Fruit fly (Drosophila melanogaster) whole organism, embryonic: ENCODE data around the gene ArfGAP3.

Experiments used
- B-H1 ChIP-seq: fragments of 200-800 bp; sonication (Bioruptor generic); IDR thresholded peaks from 3 replicates; pipeline ENCODE4 v1.3.6; 2022; ENCODE audit warnings: missing biosample characterization, missing genetic modification characterization
- Bdp1 ChIP-seq: fragments of 200-800 bp; sonication (Bioruptor generic); optimal IDR thresholded peaks from 3 replicates; lab custom pipeline; 2016; ENCODE audit warnings: missing biosample characterization, missing genetic modification characterization
- CG10267 ChIP-seq: fragments of 200-800 bp; sonication (Bioruptor generic); optimal IDR thresholded peaks from 2 replicates; lab custom pipeline; 2018; ENCODE audit warnings: missing biosample characterization, mild to moderate bottlenecking, missing genetic modification characterization, moderate library complexity
- CG10462 ChIP-seq: fragments of 200-800 bp; sonication (Bioruptor generic); optimal IDR thresholded peaks from 2 replicates; lab custom pipeline; 2016; ENCODE audit warnings: missing biosample characterization, missing genetic modification characterization
- CG10565 ChIP-seq: fragments of 200-800 bp; sonication (Bioruptor generic); optimal IDR thresholded peaks from 3 replicates; lab custom pipeline; 2016; ENCODE audit warnings: missing biosample characterization, mild to moderate bottlenecking, missing genetic modification characterization
- CG11085 ChIP-seq: fragments of 200-800 bp; sonication (Bioruptor generic); IDR thresholded peaks from 2 replicates; pipeline ENCODE4 v1.3.6; 2022; ENCODE audit warnings: missing biosample characterization, missing genetic modification characterization
- CG11398 ChIP-seq: fragments of 200-800 bp; sonication (Bioruptor generic); optimal IDR thresholded peaks from 2 replicates; lab custom pipeline; 2016; ENCODE audit warnings: missing biosample characterization, missing genetic modification characterization
- CG12391 ChIP-seq: fragments of 200-800 bp; sonication (Bioruptor generic); optimal IDR thresholded peaks from 3 replicates; lab custom pipeline; 2018; ENCODE audit warnings: missing biosample characterization, mild to moderate bottlenecking, missing genetic modification characterization, moderate library complexity
- CG13424 ChIP-seq: fragments of 200-800 bp; sonication (Bioruptor generic); optimal IDR thresholded peaks from 2 replicates; lab custom pipeline; 2019; ENCODE audit warnings: missing biosample characterization, mild to moderate bottlenecking, missing genetic modification characterization, moderate library complexity
- CG14965 ChIP-seq: fragments of 200-800 bp; sonication (Bioruptor generic); optimal IDR thresholded peaks from 2 replicates; lab custom pipeline; 2016; ENCODE audit warnings: missing biosample characterization, missing genetic modification characterization, borderline replicate concordance
- CG1529 ChIP-seq: fragments of 200-800 bp; sonication (Bioruptor generic); optimal IDR thresholded peaks from 3 replicates; lab custom pipeline; 2018; ENCODE audit warnings: missing biosample characterization, missing genetic modification characterization
- CG15696 ChIP-seq: fragments of 200-800 bp; sonication (Bioruptor generic); optimal IDR thresholded peaks from 2 replicates; lab custom pipeline; 2019; ENCODE audit warnings: missing biosample characterization, mild to moderate bottlenecking, missing genetic modification characterization, moderate library complexity
- CG1647 ChIP-seq: fragments of 200-800 bp; sonication (Bioruptor generic); optimal IDR thresholded peaks from 3 replicates; lab custom pipeline; 2016; ENCODE audit warnings: missing biosample characterization, missing genetic modification characterization
- CG17829 ChIP-seq: fragments of 200-800 bp; optimal IDR thresholded peaks from 2 replicates; lab custom pipeline; 2019; ENCODE audit warnings: missing biosample characterization, mild to moderate bottlenecking, missing genetic modification characterization, moderate library complexity
- CG18011 ChIP-seq: fragments of 200-800 bp; sonication (Bioruptor generic); optimal IDR thresholded peaks from 2 replicates; lab custom pipeline; 2017; ENCODE audit warnings: missing biosample characterization, missing genetic modification characterization, mild to moderate bottlenecking, moderate library complexity, missing genotype
- CG4282 ChIP-seq: fragments of 200-800 bp; sonication (Bioruptor generic); optimal IDR thresholded peaks from 2 replicates; lab custom pipeline; 2016; ENCODE audit warnings: missing biosample characterization, missing genetic modification characterization
- CG6654 ChIP-seq: fragments of 200-800 bp; sonication (Bioruptor generic); optimal IDR thresholded peaks from 2 replicates; lab custom pipeline; 2017; ENCODE audit warnings: missing biosample characterization, mild to moderate bottlenecking, missing genetic modification characterization
- CG6813 ChIP-seq: fragments of 200-800 bp; sonication (Bioruptor generic); optimal IDR thresholded peaks from 2 replicates; lab custom pipeline; 2017; ENCODE audit warnings: missing biosample characterization, missing genetic modification characterization, mild to moderate bottlenecking, moderate library complexity, missing genetic modification reagents
- CG7357 ChIP-seq: fragments of 200-800 bp; sonication (Bioruptor generic); IDR thresholded peaks from 3 replicates; pipeline ENCODE4 v1.3.6; 2022; ENCODE audit warnings: missing biosample characterization, missing genetic modification characterization
- CG8388 ChIP-seq: fragments of 200-800 bp; sonication (Bioruptor generic); optimal IDR thresholded peaks from 2 replicates; lab custom pipeline; 2019; ENCODE audit warnings: missing biosample characterization, mild to moderate bottlenecking, missing genetic modification characterization, moderate library complexity
- CG9797 ChIP-seq: fragments of 200-800 bp; sonication (Bioruptor generic); optimal IDR thresholded peaks from 3 replicates; lab custom pipeline; 2018; ENCODE audit warnings: missing biosample characterization, mild to moderate bottlenecking, missing genetic modification characterization
- Camta ChIP-seq: fragments of 200-800 bp; sonication (Bioruptor generic); optimal IDR thresholded peaks from 2 replicates; lab custom pipeline; 2016; ENCODE audit warnings: missing biosample characterization, missing genetic modification characterization
- D19A ChIP-seq: fragments of 200-800 bp; optimal IDR thresholded peaks from 3 replicates; lab custom pipeline; 2019; ENCODE audit warnings: missing biosample characterization, mild to moderate bottlenecking, missing genetic modification characterization, moderate library complexity
- D19B ChIP-seq: fragments of 200-800 bp; sonication (Bioruptor generic); optimal IDR thresholded peaks from 2 replicates; lab custom pipeline; 2017; ENCODE audit warnings: missing biosample characterization, mild to moderate bottlenecking, missing genetic modification characterization
- Dip2 ChIP-seq: fragments of 200-800 bp; sonication (Bioruptor generic); IDR thresholded peaks from 2 replicates; pipeline ENCODE4 v1.3.6; 2022; ENCODE audit warnings: missing biosample characterization, missing genetic modification characterization
- Dip3 ChIP-seq: fragments of 200-800 bp; sonication (Bioruptor generic); optimal IDR thresholded peaks from 3 replicates; lab custom pipeline; 2016; ENCODE audit warnings: missing biosample characterization, missing genetic modification characterization
- Nf-YB ChIP-seq: fragments of 200-800 bp; sonication (Bioruptor generic); optimal IDR thresholded peaks from 3 replicates; lab custom pipeline; 2019; ENCODE audit warnings: missing biosample characterization, mild to moderate bottlenecking, missing genetic modification characterization, moderate library complexity
- NfI ChIP-seq: fragments of 200-800 bp; sonication (Bioruptor generic); optimal IDR thresholded peaks from 3 replicates; lab custom pipeline; 2018; ENCODE audit warnings: missing biosample characterization, mild to moderate bottlenecking, missing genetic modification characterization, moderate library complexity
- Stat92E ChIP-seq, 3 experiments: fragments of >200 bp in 2 of 3; fragments of 200-800 bp in 1 of 3; sonication (Bioruptor generic) in 1 of 3; optimal IDR thresholded peaks; 2 replicates each; lab custom pipeline; 2017 to 2019; ENCODE audit warnings: missing biosample characterization in 3 of 3, missing genetic modification characterization in 3 of 3, mild to moderate bottlenecking in 1 of 3, moderate library complexity in 1 of 3
- Xbp1 ChIP-seq: fragments of 200-800 bp; sonication (Bioruptor generic); optimal IDR thresholded peaks from 3 replicates; lab custom pipeline; 2016; ENCODE audit warnings: missing biosample characterization, mild to moderate bottlenecking, missing genetic modification characterization
- al ChIP-seq: fragments of 200-800 bp; sonication (Bioruptor generic); IDR thresholded peaks from 2 replicates; pipeline ENCODE4 v1.3.6; 2022; ENCODE audit warnings: missing biosample characterization, missing genetic modification characterization
- ase ChIP-seq: fragments of 200-800 bp; sonication (Bioruptor generic); IDR thresholded peaks from 3 replicates; pipeline ENCODE4 v1.3.6; 2022; ENCODE audit warnings: missing biosample characterization, missing genetic modification characterization
- az2 ChIP-seq: fragments of 200-800 bp; sonication (Bioruptor generic); optimal IDR thresholded peaks from 3 replicates; lab custom pipeline; 2016; ENCODE audit warnings: missing biosample characterization, missing genetic modification characterization
- crc ChIP-seq: fragments of 200-800 bp; sonication (Bioruptor generic); optimal IDR thresholded peaks from 2 replicates; lab custom pipeline; 2016; ENCODE audit warnings: missing biosample characterization, missing genetic modification characterization
- esg ChIP-seq: fragments of 200-800 bp; sonication (Bioruptor generic); conservative IDR thresholded peaks from 2 replicates; pipeline ENCODE4 v1.3.6; 2022; ENCODE audit warnings: missing biosample characterization, missing genetic modification characterization
- eyg ChIP-seq: fragments of 200-800 bp; sonication (Bioruptor generic); optimal IDR thresholded peaks from 3 replicates; lab custom pipeline; 2016; ENCODE audit warnings: missing biosample characterization, missing genetic modification characterization
- ham ChIP-seq: fragments of 200-800 bp; sonication (Bioruptor generic); IDR thresholded peaks from 2 replicates; pipeline ENCODE4 v1.3.6; 2022; ENCODE audit warnings: missing biosample characterization, missing genetic modification characterization
- insv ChIP-seq, 2 experiments: fragments of 200-800 bp; sonication (Bioruptor generic); optimal IDR thresholded peaks; 3 replicates each; lab custom pipeline; 2016 to 2018; ENCODE audit warnings: missing biosample characterization in 2 of 2, missing genetic modification characterization in 2 of 2
- lola ChIP-seq, 3 experiments: fragments of >200 bp in 2 of 3; fragments of 200-800 bp in 1 of 3; sonication (Bioruptor generic) in 1 of 3; optimal IDR thresholded peaks; 2 replicates each; lab custom pipeline; 2017 to 2019; ENCODE audit warnings: missing biosample characterization in 3 of 3, missing genetic modification characterization in 3 of 3, mild to moderate bottlenecking in 1 of 3, moderate library complexity in 1 of 3
- oc ChIP-seq: fragments of 200-800 bp; sonication (Bioruptor generic); optimal IDR thresholded peaks from 2 replicates; lab custom pipeline; 2018; ENCODE audit warnings: missing biosample characterization, mild to moderate bottlenecking, missing genetic modification characterization, moderate library complexity
- pros ChIP-seq: fragments of 200-800 bp; sonication (Bioruptor generic); optimal IDR thresholded peaks from 3 replicates; lab custom pipeline; 2019; ENCODE audit warnings: missing biosample characterization, mild to moderate bottlenecking, missing genetic modification characterization, moderate library complexity
- pzg ChIP-seq: fragments of 200-800 bp; sonication (Bioruptor generic); optimal IDR thresholded peaks from 3 replicates; lab custom pipeline; 2018; ENCODE audit warnings: missing biosample characterization, mild to moderate bottlenecking, missing genetic modification characterization, moderate library complexity
- slp2 ChIP-seq: fragments of 200-800 bp; sonication (Bioruptor generic); optimal IDR thresholded peaks from 2 replicates; lab custom pipeline; 2016; ENCODE audit warnings: missing biosample characterization, missing genetic modification characterization
- tll ChIP-seq, 2 experiments: fragments of 200-800 bp in 1 of 2; fragments of >200 bp in 1 of 2; sonication (Bioruptor generic) in 1 of 2; optimal IDR thresholded peaks; 2 replicates each; lab custom pipeline; 2017 to 2019; ENCODE audit warnings: missing biosample characterization in 2 of 2, missing genetic modification characterization in 2 of 2, mild to moderate bottlenecking in 1 of 2, moderate library complexity in 1 of 2
- tna ChIP-seq: fragments of 200-800 bp; sonication (Bioruptor generic); IDR thresholded peaks from 2 replicates; pipeline ENCODE4 v1.3.6; 2022; ENCODE audit warnings: missing biosample characterization, missing genetic modification characterization; ENCODE audit not compliant: partially characterized antibody
- unpg ChIP-seq: fragments of 200-800 bp; sonication (Bioruptor generic); optimal IDR thresholded peaks from 3 replicates; lab custom pipeline; 2018; ENCODE audit warnings: missing biosample characterization, mild to moderate bottlenecking, missing genetic modification characterization, moderate library complexity
- vnd ChIP-seq: fragments of 200-800 bp; sonication (Bioruptor generic); IDR thresholded peaks from 3 replicates; pipeline ENCODE4 v1.3.6; 2022; ENCODE audit warnings: missing biosample characterization, missing genetic modification characterization; ENCODE audit not compliant: partially characterized antibody

Gene ArfGAP3

dm6 chr3L:22741389-22742120 lies 24.2 kb upstream of the ArfGAP3 start, which contains the start of gene CG7369 (continued):
- TF ChIP-seq CG13424 (peak; percentile 81), az2 (GFP tag; lab: Kevin White, UChicago) (peak; percentile 82), NfI (GFP tag; lab: Kevin White, UChicago) (peak; percentile 83), Dip3 (GFP tag; lab: Kevin White, UChicago) (peak; percentile 89), CG12391 (tag; lab: Kevin White, UChicago) (peak; percentile 87), CG14965 (GFP tag; lab: Kevin White, UChicago) (peak; percentile 20), CG11085 (GFP tag; lab: Robert Waterston, UW) (no peak; the same call in none of the 2 replicates), Camta (GFP tag; lab: Kevin White, UChicago) (peak; percentile 36), CG8388 (peak; percentile 41), B-H1 (GFP tag; lab: Robert Waterston, UW) (peak; percentile 58), CG6654 (GFP tag; lab: Kevin White, UChicago) (peak; percentile 54), slp2 (GFP tag; lab: Kevin White, UChicago) (peak; percentile 37), ase (GFP tag; lab: Robert Waterston, UW) (peak; percentile 68), Bdp1 (GFP tag; lab: Kevin White, UChicago) (peak; percentile 36), Nf-YB (peak; percentile 32), CG11398 (peak; percentile 71), eyg (GFP tag; lab: Kevin White, UChicago) (peak; percentile 36), CG10565 (GFP tag; lab: Kevin White, UChicago) (no peak), CG15696 (tag; lab: Kevin White, UChicago) (peak; percentile 63), unpg (peak; percentile 67), pros (GFP tag; lab: Kevin White, UChicago) (no peak), al (GFP tag; lab: Robert Waterston, UW) (peak; percentile 76), pzg (GFP tag; lab: Kevin White, UChicago) (peak; percentile 76), Xbp1 (GFP tag; lab: Kevin White, UChicago) (peak; percentile 85), esg (GFP tag; lab: Robert Waterston, UW) (peak; percentile 81), tll (GFP tag; optimal IDR thresholded peaks at IDR 0.05; lab: Kevin White, UChicago) (peak; percentile 49 to 84), Dip2 (GFP tag; lab: Robert Waterston, UW) (no peak), CG10462 (GFP tag; lab: Kevin White, UChicago) (peak; percentile 59), CG7357 (GFP tag; lab: Robert Waterston, UW) (peak; percentile 72; the same call in 2 of the 3 replicates), CG6813 (no peak), lola (GFP tag; optimal IDR thresholded peaks at IDR 0.05; lab: Kevin White, UChicago) (peak in 1 of 3 experiments; percentile 71), crc (peak; percentile 60), D19A (tag; lab: Kevin White, UChicago) (peak; percentile 57), D19B (GFP tag; lab: Kevin White, UChicago) (peak; percentile 70), CG1647 (GFP tag; lab: Kevin White, UChicago) (peak; percentile 77), CG10267 (tag; lab: Kevin White, UChicago) (peak; percentile 100), Stat92E (GFP tag; optimal IDR thresholded peaks at IDR 0.05; lab: Kevin White, UChicago) (no peak), vnd (peak; percentile 69; the same call in 2 of the 3 replicates), insv (GFP tag; optimal IDR thresholded peaks at IDR 0.05; lab: Kevin White, UChicago) (peak in 1 of 2 experiments; percentile 68), tna (GFP tag; lab: Robert Waterston, UW) (no peak; the same call in 1 of the 2 replicates), CG4282 (GFP tag; lab: Kevin White, UChicago) (peak; percentile 53), CG1529 (peak; percentile 70), CG18011 (GFP tag; lab: Kevin White, UChicago) (peak; percentile 79), CG9797 (GFP tag; lab: Kevin White, UChicago) (peak; percentile 54), ham (GFP tag; lab: Robert Waterston, UW) (peak; percentile 54; the same call in 1 of the 2 replicates), CG17829 (peak; percentile 81), oc (tag; lab: Kevin White, UChicago) (peak; percentile 47)
